Fruit fly (Drosophila melanogaster) whole organism, embryonic: ENCODE measurements around the gene bsk.

ENCODE experiments used
- Bgb ChIP-seq: fragments of 200-800 bp; sonication (Bioruptor generic); IDR thresholded peaks from 2 replicates; pipeline ENCODE4 v1.3.6; 2022; ENCODE audit warnings: missing biosample characterization, missing genetic modification characterization; ENCODE audit not compliant: partially characterized antibody
- BtbVII ChIP-seq: fragments of 200-800 bp; sonication (Bioruptor generic); optimal IDR thresholded peaks from 3 replicates; lab custom pipeline; 2017; ENCODE audit warnings: missing biosample characterization, mild to moderate bottlenecking, missing genetic modification characterization
- C15 ChIP-seq: fragments of 200-800 bp; sonication (Bioruptor generic); IDR thresholded peaks from 3 replicates; pipeline ENCODE4 v1.3.6; 2022; ENCODE audit warnings: missing biosample characterization, missing genetic modification characterization
- CG1024 ChIP-seq: fragments of 200-800 bp; sonication (Bioruptor generic); IDR thresholded peaks from 2 replicates; pipeline ENCODE4 v1.3.6; 2022; ENCODE audit warnings: missing biosample characterization, missing genetic modification characterization
- CG12071 ChIP-seq: fragments of 200-800 bp; sonication (Bioruptor generic); optimal IDR thresholded peaks from 3 replicates; lab custom pipeline; 2018; ENCODE audit warnings: missing biosample characterization, mild to moderate bottlenecking, missing genetic modification characterization
- CG12659 ChIP-seq: fragments of 200-800 bp; sonication (Bioruptor generic); optimal IDR thresholded peaks from 3 replicates; lab custom pipeline; 2017; ENCODE audit warnings: mild to moderate bottlenecking, missing biosample characterization, missing genetic modification reagents, missing genetic modification characterization
- CG12744 ChIP-seq: fragments of 200-800 bp; sonication (Bioruptor generic); optimal IDR thresholded peaks from 2 replicates; lab custom pipeline; 2016; ENCODE audit warnings: missing biosample characterization, missing genetic modification characterization
- CG13123 ChIP-seq: fragments of 200-800 bp; sonication (Bioruptor generic); optimal IDR thresholded peaks from 2 replicates; lab custom pipeline; 2016; ENCODE audit warnings: missing biosample characterization, missing genetic modification characterization
- CG16813 ChIP-seq: fragments of 200-800 bp; sonication (Bioruptor generic); IDR thresholded peaks from 3 replicates; pipeline ENCODE4 v1.3.6; 2022; ENCODE audit warnings: missing biosample characterization, missing genetic modification characterization; ENCODE audit not compliant: partially characterized antibody
- CG17612 ChIP-seq: fragments of 200-800 bp; sonication (Bioruptor generic); IDR thresholded peaks from 2 replicates; pipeline ENCODE4 v1.3.6; 2022; ENCODE audit warnings: missing biosample characterization, missing genetic modification characterization
- CG2116 ChIP-seq: fragments of 200-800 bp; sonication (Bioruptor generic); optimal IDR thresholded peaks from 3 replicates; lab custom pipeline; 2018; ENCODE audit warnings: missing biosample characterization, mild to moderate bottlenecking, missing genetic modification characterization
- CG32767 ChIP-seq: fragments of 200-800 bp; sonication (Bioruptor generic); IDR thresholded peaks from 2 replicates; pipeline ENCODE4 v1.3.6; 2022; ENCODE audit warnings: missing biosample characterization, missing genetic modification characterization
- CG34376 ChIP-seq: fragments of 200-800 bp; sonication (Bioruptor generic); optimal IDR thresholded peaks from 2 replicates; lab custom pipeline; 2018; ENCODE audit warnings: missing biosample characterization, mild to moderate bottlenecking, missing genetic modification characterization
- CG4617 ChIP-seq: fragments of 200-800 bp; sonication (Bioruptor generic); optimal IDR thresholded peaks from 3 replicates; lab custom pipeline; 2016; ENCODE audit warnings: missing biosample characterization, missing genetic modification characterization, borderline replicate concordance
- CG4820 ChIP-seq: fragments of 200-800 bp; sonication (Bioruptor generic); optimal IDR thresholded peaks from 3 replicates; lab custom pipeline; 2016; ENCODE audit warnings: missing biosample characterization, missing genetic modification characterization
- CG6175 ChIP-seq: fragments of 200-800 bp; sonication (Bioruptor generic); IDR thresholded peaks from 3 replicates; pipeline ENCODE4 v1.3.6; 2022; ENCODE audit warnings: missing biosample characterization, missing genetic modification characterization
- CG6254 ChIP-seq: fragments of 200-800 bp; sonication (Bioruptor generic); optimal IDR thresholded peaks from 3 replicates; lab custom pipeline; 2017; ENCODE audit warnings: mild to moderate bottlenecking, missing biosample characterization, missing genetic modification reagents, missing genetic modification characterization
- CG7271 ChIP-seq: fragments of 200-800 bp; sonication (Bioruptor generic); optimal IDR thresholded peaks from 2 replicates; lab custom pipeline; 2018; ENCODE audit warnings: missing biosample characterization, mild to moderate bottlenecking, missing genetic modification characterization, moderate library complexity
- CG7357 ChIP-seq: fragments of 200-800 bp; sonication (Bioruptor generic); IDR thresholded peaks from 3 replicates; pipeline ENCODE4 v1.3.6; 2022; ENCODE audit warnings: missing biosample characterization, missing genetic modification characterization
- CG7928 ChIP-seq: fragments of 200-800 bp; sonication (Bioruptor generic); optimal IDR thresholded peaks from 2 replicates; lab custom pipeline; 2017; ENCODE audit warnings: missing biosample characterization, mild to moderate bottlenecking, missing genetic modification characterization
- CG8478 ChIP-seq: fragments of >200 bp; optimal IDR thresholded peaks from 2 replicates; lab custom pipeline; 2018
- CG8944 ChIP-seq: fragments of 200-800 bp; sonication (Bioruptor generic); optimal IDR thresholded peaks from 3 replicates; lab custom pipeline; 2016; ENCODE audit warnings: missing biosample characterization, missing genetic modification characterization
- Camta ChIP-seq: fragments of 200-800 bp; sonication (Bioruptor generic); optimal IDR thresholded peaks from 2 replicates; lab custom pipeline; 2016; ENCODE audit warnings: missing biosample characterization, missing genetic modification characterization
- Dbx ChIP-seq: fragments of 200-800 bp; sonication (Bioruptor generic); IDR thresholded peaks from 3 replicates; pipeline ENCODE4 v1.3.6; 2022; ENCODE audit warnings: missing biosample characterization, missing genetic modification characterization
- Dip2 ChIP-seq: fragments of 200-800 bp; sonication (Bioruptor generic); IDR thresholded peaks from 2 replicates; pipeline ENCODE4 v1.3.6; 2022; ENCODE audit warnings: missing biosample characterization, missing genetic modification characterization
- Dip3 ChIP-seq: fragments of 200-800 bp; sonication (Bioruptor generic); optimal IDR thresholded peaks from 3 replicates; lab custom pipeline; 2016; ENCODE audit warnings: missing biosample characterization, missing genetic modification characterization
- Doc2 ChIP-seq: fragments of 200-800 bp; sonication (Bioruptor generic); IDR thresholded peaks from 2 replicates; pipeline ENCODE4 v1.3.6; 2022; ENCODE audit warnings: missing biosample characterization, missing genetic modification characterization
- Fer2 ChIP-seq: fragments of 200-800 bp; sonication (Bioruptor generic); optimal IDR thresholded peaks from 2 replicates; lab custom pipeline; 2018; ENCODE audit warnings: missing biosample characterization, mild to moderate bottlenecking, missing genetic modification characterization, moderate library complexity
- HLH54F ChIP-seq: fragments of 200-800 bp; sonication (Bioruptor generic); optimal IDR thresholded peaks from 3 replicates; lab custom pipeline; 2016; ENCODE audit warnings: missing biosample characterization, missing genetic modification characterization
- Hmx ChIP-seq: fragments of 200-800 bp; sonication (Bioruptor generic); optimal IDR thresholded peaks from 2 replicates; lab custom pipeline; 2016; ENCODE audit warnings: missing biosample characterization, missing genetic modification characterization
- Jarid2 ChIP-seq: fragments of 200-800 bp; sonication (Bioruptor generic); optimal IDR thresholded peaks from 3 replicates; lab custom pipeline; 2017; ENCODE audit warnings: mild to moderate bottlenecking, missing biosample characterization, missing genetic modification reagents, missing genetic modification characterization
- Lhr ChIP-seq: fragments of 200-800 bp; sonication (Bioruptor generic); optimal IDR thresholded peaks from 3 replicates; lab custom pipeline; 2017; ENCODE audit warnings: mild to moderate bottlenecking, missing biosample characterization, missing genetic modification reagents, missing genetic modification characterization
- Neu2 ChIP-seq: fragments of 200-800 bp; sonication (Bioruptor generic); optimal IDR thresholded peaks from 3 replicates; lab custom pipeline; 2016; ENCODE audit warnings: missing biosample characterization, missing genetic modification characterization, borderline replicate concordance
- Sox100B ChIP-seq: fragments of 200-800 bp; sonication (Bioruptor generic); optimal IDR thresholded peaks from 3 replicates; lab custom pipeline; 2018; ENCODE audit warnings: missing biosample characterization, mild to moderate bottlenecking, missing genetic modification characterization
- TFAM ChIP-seq: fragments of 200-800 bp; sonication (Bioruptor generic); optimal IDR thresholded peaks from 2 replicates; lab custom pipeline; 2017; ENCODE audit warnings: missing biosample characterization, missing genetic modification characterization, inconsistent platforms
- Usf ChIP-seq: fragments of 200-800 bp; sonication (Bioruptor generic); optimal IDR thresholded peaks from 2 replicates; lab custom pipeline; 2017; ENCODE audit warnings: missing genotype, missing biosample characterization, missing genetic modification characterization
- bab2 ChIP-seq: fragments of 200-800 bp; sonication (Bioruptor generic); optimal IDR thresholded peaks from 2 replicates; lab custom pipeline; 2016; ENCODE audit warnings: missing biosample characterization, missing genetic modification characterization
- cas ChIP-seq: fragments of 200-800 bp; sonication (Bioruptor generic); IDR thresholded peaks from 2 replicates; pipeline ENCODE4 v1.3.6; 2022; ENCODE audit warnings: missing biosample characterization, missing genetic modification characterization
- chif ChIP-seq, 2 experiments: fragments of 200-800 bp; sonication (Bioruptor generic); optimal IDR thresholded peaks; 3 replicates each; lab custom pipeline; 2016; ENCODE audit warnings: missing biosample characterization in 2 of 2, missing genetic modification characterization in 2 of 2
- da ChIP-seq: fragments of 200-800 bp; sonication (Bioruptor generic); optimal IDR thresholded peaks from 2 replicates; lab custom pipeline; 2016; ENCODE audit warnings: missing biosample characterization, missing genetic modification characterization
- dmrt11E ChIP-seq: fragments of 200-800 bp; sonication (Bioruptor generic); optimal IDR thresholded peaks from 3 replicates; lab custom pipeline; 2018; ENCODE audit warnings: missing biosample characterization, mild to moderate bottlenecking, missing genetic modification characterization, moderate library complexity
- emc ChIP-seq: fragments of 200-800 bp; sonication (Bioruptor generic); optimal IDR thresholded peaks from 2 replicates; lab custom pipeline; 2016; ENCODE audit warnings: missing biosample characterization, missing genetic modification characterization
- fd96Cb ChIP-seq: fragments of 200-800 bp; sonication (Bioruptor generic); optimal IDR thresholded peaks from 2 replicates; lab custom pipeline; 2018; ENCODE audit warnings: missing biosample characterization, mild to moderate bottlenecking, missing genetic modification characterization, moderate library complexity
- gcm ChIP-seq: fragments of 200-800 bp; sonication (Bioruptor generic); optimal IDR thresholded peaks from 2 replicates; lab custom pipeline; 2019; ENCODE audit warnings: missing biosample characterization, mild to moderate bottlenecking, missing genetic modification characterization, moderate library complexity
- grau ChIP-seq: fragments of 200-800 bp; optimal IDR thresholded peaks from 3 replicates; lab custom pipeline; 2019; ENCODE audit warnings: missing biosample characterization, mild to moderate bottlenecking, missing genetic modification characterization, moderate library complexity
- gro ChIP-seq: fragments of 200-800 bp; sonication (Bioruptor generic); optimal IDR thresholded peaks from 2 replicates; lab custom pipeline; 2016; ENCODE audit warnings: missing biosample characterization, missing genetic modification characterization
- mam ChIP-seq: fragments of 200-800 bp; sonication (Bioruptor generic); optimal IDR thresholded peaks from 3 replicates; lab custom pipeline; 2016; ENCODE audit warnings: missing biosample characterization, missing genetic modification characterization
- pzg ChIP-seq: fragments of 200-800 bp; sonication (Bioruptor generic); optimal IDR thresholded peaks from 3 replicates; lab custom pipeline; 2018; ENCODE audit warnings: missing biosample characterization, mild to moderate bottlenecking, missing genetic modification characterization, moderate library complexity
- sisA ChIP-seq: fragments of 200-800 bp; sonication (Bioruptor generic); IDR thresholded peaks from 2 replicates; pipeline ENCODE4 v1.3.6; 2022; ENCODE audit warnings: missing biosample characterization, missing genetic modification characterization
- sr ChIP-seq: fragments of 200-800 bp; sonication (Bioruptor generic); IDR thresholded peaks from 3 replicates; pipeline ENCODE4 v1.3.6; 2022; ENCODE audit warnings: missing biosample characterization, missing genetic modification characterization
- sug ChIP-seq: fragments of 200-800 bp; optimal IDR thresholded peaks from 2 replicates; lab custom pipeline; 2019; ENCODE audit warnings: missing biosample characterization, mild to moderate bottlenecking, missing genetic modification characterization, moderate library complexity
- yki ChIP-seq: fragments of >200 bp; optimal IDR thresholded peaks from 3 replicates; lab custom pipeline; 2018
- zen2 ChIP-seq: fragments of 200-800 bp; sonication (Bioruptor generic); IDR thresholded peaks from 3 replicates; pipeline ENCODE4 v1.3.6; 2022; ENCODE audit warnings: missing biosample characterization, missing genetic modification characterization; ENCODE audit not compliant: partially characterized antibody

The bsk gene

DNA sequence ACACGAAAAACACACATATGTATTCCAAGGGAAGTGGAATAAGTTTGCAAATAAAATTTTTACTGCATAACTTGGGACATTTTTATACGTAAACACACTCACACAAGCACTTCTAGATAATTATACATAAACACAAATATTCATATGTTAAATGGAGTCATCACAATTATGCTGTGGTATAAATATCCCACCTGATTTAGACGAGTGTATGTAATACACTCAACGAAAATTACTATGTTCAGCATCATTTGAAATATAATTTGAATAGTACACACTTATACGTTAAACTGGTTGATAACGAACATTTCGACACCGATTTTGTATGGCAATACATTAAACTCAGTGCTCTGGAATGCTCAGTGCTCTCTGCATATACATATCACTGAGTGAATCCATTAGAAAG, 19.2 kb downstream of the bsk start (continued):
- TF ChIP-seq CG12071 (GFP tag; lab: Kevin White, UChicago) (no peak), Dip3 (GFP tag; lab: Kevin White, UChicago) (no peak), Camta (GFP tag; lab: Kevin White, UChicago) (peak; percentile 27), Lhr (GFP tag; lab: Kevin White, UChicago) (no peak), Bgb (GFP tag; lab: Robert Waterston, UW) (no peak), sug (tag; lab: Kevin White, UChicago) (no peak), CG6175 (GFP tag; lab: Robert Waterston, UW) (no peak), Jarid2 (GFP tag; lab: Kevin White, UChicago) (no peak), CG7928 (GFP tag; lab: Kevin White, UChicago) (no peak), CG8478 (lab: Kevin White, UChicago) (no peak), mam (GFP tag; lab: Kevin White, UChicago) (peak; percentile 54), emc (GFP tag; lab: Kevin White, UChicago) (no peak), CG4617 (GFP tag; lab: Kevin White, UChicago) (peak; percentile 47), sr (GFP tag; lab: Robert Waterston, UW) (no peak), Sox100B (GFP tag; lab: Kevin White, UChicago) (no peak), chif (GFP tag; optimal IDR thresholded peaks at IDR 0.05; lab: Kevin White, UChicago) (peak in 1 of 2 experiments; percentile 11), CG12744 (GFP tag; lab: Kevin White, UChicago) (no peak), CG17612 (no peak), zen2 (GFP tag; lab: Robert Waterston, UW) (no peak), Doc2 (no peak), CG7357 (GFP tag; lab: Robert Waterston, UW) (no peak), CG34376 (GFP tag; lab: Kevin White, UChicago) (no peak), CG4820 (GFP tag; lab: Kevin White, UChicago) (no peak), CG7271 (tag; lab: Kevin White, UChicago) (no peak), CG8944 (GFP tag; lab: Kevin White, UChicago) (no peak), sisA (no peak), Usf (GFP tag; lab: Kevin White, UChicago) (no peak), Neu2 (GFP tag; lab: Kevin White, UChicago) (no peak), TFAM (no peak), CG2116 (no peak), Dbx (0 out of 3 replicates have a peak, but pooled peaks have one; percentile 51), fd96Cb (tag; lab: Kevin White, UChicago) (no peak), da (GFP tag; lab: Kevin White, UChicago) (no peak), CG1024 (GFP tag; lab: Robert Waterston, UW) (no peak), CG12659 (GFP tag; lab: Kevin White, UChicago) (peak; percentile 25), CG16813 (GFP tag; lab: Robert Waterston, UW) (no peak), CG32767 (GFP tag; lab: Robert Waterston, UW) (no peak), Dip2 (GFP tag; lab: Robert Waterston, UW) (no peak), BtbVII (GFP tag; lab: Kevin White, UChicago) (peak; percentile 58), C15 (GFP tag; lab: Robert Waterston, UW) (no peak), dmrt11E (tag; lab: Kevin White, UChicago) (peak; percentile 14), gro (GFP tag; lab: Kevin White, UChicago) (no peak), grau (tag; lab: Kevin White, UChicago) (peak; percentile 31), Fer2 (tag; lab: Kevin White, UChicago) (no peak), gcm (no peak), bab2 (GFP tag; lab: Kevin White, UChicago) (no peak), CG6254 (GFP tag; lab: Kevin White, UChicago) (no peak), yki (lab: Kevin White, UChicago) (no peak), pzg (no peak), cas (GFP tag; lab: Robert Waterston, UW) (no peak), Hmx (GFP tag; lab: Kevin White, UChicago) (no peak), CG13123 (GFP tag; lab: Kevin White, UChicago) (no peak), HLH54F (GFP tag; lab: Kevin White, UChicago) (no peak)
